Worm (Caenorhabditis elegans) whole organism, late embryonic: Measurements from ENCODE around the gene D2063.1.
A peak's percentile ranks its signal among the peaks of the same experiment; 100 is the strongest.
"Not testable (repeated sequence)": the region's sequence is repeated elsewhere in the genome, so short reads cannot be mapped to it uniquely, and the experiment has no call there.

Source experiments
- F13H6.1 ChIP-seq: sonication (generic microtip); optimal IDR thresholded peaks from 2 replicates; lab custom pipeline; 2016; ENCODE audit warnings: missing genetic modification characterization, missing compliant biosample characterization
- ama-1 ChIP-seq: fragments of 150-350 bp; optimal IDR thresholded peaks from 2 replicates; lab custom pipeline; 2014
- ceh-22 ChIP-seq: sonication (generic microtip); optimal IDR thresholded peaks from 2 replicates; lab custom pipeline; 2017; ENCODE audit warnings: missing biosample characterization, missing genetic modification characterization
- ceh-45 ChIP-seq: fragments of 200-800 bp; sonication (Bioruptor generic); IDR thresholded peaks from 2 replicates; pipeline ENCODE4 v1.3.6; 2022; ENCODE audit warnings: missing genetic modification reagents, missing genetic modification characterization, missing compliant biosample characterization
- che-1 ChIP-seq: sonication (generic microtip); optimal IDR thresholded peaks from 2 replicates; lab custom pipeline; 2016; ENCODE audit warnings: mild to moderate bottlenecking, missing genetic modification characterization, missing compliant biosample characterization
- elt-2 ChIP-seq: sonication (generic microtip); optimal IDR thresholded peaks from 2 replicates; lab custom pipeline; 2016; ENCODE audit warnings: missing genetic modification reagents, missing genetic modification characterization, missing compliant biosample characterization
- elt-4 ChIP-seq: sonication (generic microtip); optimal IDR thresholded peaks from 2 replicates; lab custom pipeline; 2016; ENCODE audit warnings: missing genetic modification characterization, missing compliant biosample characterization
- eyg-1 ChIP-seq: sonication (generic microtip); optimal IDR thresholded peaks from 2 replicates; lab custom pipeline; 2016; ENCODE audit warnings: missing genotype, missing genetic modification characterization, missing compliant biosample characterization
- fax-1 ChIP-seq: sonication (generic microtip); optimal IDR thresholded peaks from 2 replicates; lab custom pipeline; 2016; ENCODE audit warnings: missing genotype, missing genetic modification characterization, missing compliant biosample characterization
- fkh-10 ChIP-seq: fragments of 150-350 bp; optimal IDR thresholded peaks from 2 replicates; lab custom pipeline; 2014; ENCODE audit warnings: missing biosample characterization, missing genetic modification reagents, missing genetic modification characterization
- gmeb-2 ChIP-seq: sonication (generic microtip); optimal IDR thresholded peaks from 2 replicates; lab custom pipeline; 2016; ENCODE audit warnings: missing genetic modification characterization, inconsistent platforms, missing compliant biosample characterization
- hlh-13 ChIP-seq: fragments of 200-800 bp; sonication (Bioruptor generic); optimal IDR thresholded peaks from 2 replicates; lab custom pipeline; 2018; ENCODE audit warnings: mild to moderate bottlenecking, missing genetic modification characterization, missing compliant biosample characterization
- hlh-30 ChIP-seq: sonication (generic microtip); optimal IDR thresholded peaks from 2 replicates; lab custom pipeline; 2017; ENCODE audit warnings: antibody characterized with exemption, missing genetic modification characterization, missing compliant biosample characterization; ENCODE audit not compliant: insufficient read depth
- hlh-8 ChIP-seq: sonication (generic microtip); optimal IDR thresholded peaks from 2 replicates; lab custom pipeline; 2016; ENCODE audit warnings: missing genotype, missing genetic modification characterization, missing compliant biosample characterization
- lin-11 ChIP-seq: fragments of 200-800 bp; sonication (Bioruptor generic); optimal IDR thresholded peaks from 2 replicates; lab custom pipeline; 2018; ENCODE audit warnings: mild to moderate bottlenecking, missing genetic modification characterization, missing compliant biosample characterization
- nfya-1 ChIP-seq: sonication (generic microtip); optimal IDR thresholded peaks from 2 replicates; lab custom pipeline; 2017; ENCODE audit warnings: missing genetic modification characterization, mild to moderate bottlenecking, missing compliant biosample characterization, antibody characterized with exemption, moderate library complexity
- nhr-232 ChIP-seq: sonication (generic microtip); optimal IDR thresholded peaks from 2 replicates; lab custom pipeline; 2016; ENCODE audit warnings: missing genetic modification characterization, missing compliant biosample characterization
- npax-4 ChIP-seq: sonication (generic microtip); optimal IDR thresholded peaks from 2 replicates; lab custom pipeline; 2016; ENCODE audit warnings: missing genetic modification characterization, missing compliant biosample characterization
- odd-2 ChIP-seq: sonication (generic microtip); optimal IDR thresholded peaks from 2 replicates; lab custom pipeline; 2017; ENCODE audit warnings: antibody characterized with exemption, mild to moderate bottlenecking, missing genetic modification characterization, missing compliant biosample characterization
- pag-3 ChIP-seq: sonication (generic microtip); optimal IDR thresholded peaks from 2 replicates; lab custom pipeline; 2016; ENCODE audit warnings: missing compliant biosample characterization, missing genetic modification characterization, borderline replicate concordance
- pax-1 ChIP-seq: fragments of 150-350 bp; optimal IDR thresholded peaks from 2 replicates; lab custom pipeline; 2014; ENCODE audit warnings: missing biosample characterization, missing genetic modification characterization
- pha-2 ChIP-seq: sonication (generic microtip); optimal IDR thresholded peaks from 2 replicates; lab custom pipeline; 2017; ENCODE audit warnings: mild to moderate bottlenecking, missing genetic modification characterization, missing compliant biosample characterization
- pha-4 ChIP-seq: fragments of 150-350 bp; optimal IDR thresholded peaks from 2 replicates; lab custom pipeline; 2018; ENCODE audit warnings: missing biosample characterization, missing genetic modification reagents, missing genetic modification characterization
- rnt-1 ChIP-seq: sonication (generic microtip); optimal IDR thresholded peaks from 2 replicates; lab custom pipeline; 2016; ENCODE audit warnings: missing genetic modification characterization, missing compliant biosample characterization
- sdc-2 ChIP-seq: sonication (generic microtip); optimal IDR thresholded peaks from 2 replicates; lab custom pipeline; 2016; ENCODE audit warnings: missing genotype, missing genetic modification characterization, missing compliant biosample characterization
- sox-4 ChIP-seq: sonication (generic microtip); optimal IDR thresholded peaks from 2 replicates; lab custom pipeline; 2017; ENCODE audit warnings: mild to moderate bottlenecking, missing genetic modification characterization, inconsistent platforms, missing compliant biosample characterization
- syd-9 ChIP-seq: sonication (generic microtip); optimal IDR thresholded peaks from 2 replicates; lab custom pipeline; 2016; ENCODE audit warnings: mild to moderate bottlenecking, missing genetic modification characterization, moderate library complexity, missing compliant biosample characterization
- tbx-2 ChIP-seq: sonication (generic microtip); optimal IDR thresholded peaks from 2 replicates; lab custom pipeline; 2016; ENCODE audit warnings: missing genetic modification characterization, missing compliant biosample characterization
- unc-3 ChIP-seq, 2 experiments: fragments of 200-800 bp in 1 of 2; sonication (Bioruptor generic) in 1 of 2; sonication (generic microtip) in 1 of 2; conservative IDR thresholded peaks in 1 of 2; optimal IDR thresholded peaks in 1 of 2; 2 replicates each; pipeline versions ENCODE4 v1.3.6 to Lab custom; 2016 to 2022; ENCODE audit warnings: missing compliant biosample characterization in 2 of 2, missing genetic modification characterization in 2 of 2, missing genetic modification reagents in 1 of 2
- unc-42 ChIP-seq: sonication (generic microtip); optimal IDR thresholded peaks from 2 replicates; lab custom pipeline; 2016; ENCODE audit warnings: missing genotype, missing genetic modification characterization, missing compliant biosample characterization
- unc-86 ChIP-seq: sonication (generic microtip); optimal IDR thresholded peaks from 2 replicates; lab custom pipeline; 2016; ENCODE audit warnings: missing genetic modification characterization, missing compliant biosample characterization

D2063.1 gene

ce11 chrV:4322706-4323105 is 4.2 kb upstream of the D2063.1 start, which contains the start of gene R02D1.2:
R02D1.2 (minus strand) TSS chrV:4322806.
- TF ChIP-seq pax-1 (tag; lab: Kevin White, UChicago): no peak
- TF ChIP-seq hlh-30 (tag; lab: Kevin White, UChicago): no peak
- no peak for TF ChIP-seq unc-42 (tag; lab: Kevin White, UChicago)
- no peak for TF ChIP-seq eyg-1 (tag; lab: Kevin White, UChicago)
- no peak for TF ChIP-seq ama-1 (lab: Kevin White, UChicago)
- no peak for TF ChIP-seq elt-2 (tag; lab: Kevin White, UChicago)
- no peak for TF ChIP-seq rnt-1 (tag; lab: Kevin White, UChicago)
- TF ChIP-seq elt-4 (tag; lab: Kevin White, UChicago): no peak

- TF ChIP-seq hlh-13 (GFP tag; lab: Kevin White, UChicago) (no peak), unc-42 (tag; lab: Kevin White, UChicago) (no peak), che-1 (no peak), fax-1 (tag; lab: Kevin White, UChicago) (no peak), sox-4 (tag; lab: Kevin White, UChicago) (no peak), ceh-22 (no peak), pha-2 (tag; lab: Kevin White, UChicago) (no peak), odd-2 (no peak), gmeb-2 (tag; lab: Kevin White, UChicago) (no peak), npax-4 (tag; lab: Kevin White, UChicago) (no peak), F13H6.1 (tag; lab: Kevin White, UChicago) (no peak), unc-86 (no peak), lin-11 (tag; lab: Kevin White, UChicago) (no peak)
Observed at ce11 chrV:4325415-4325814, 1.5 kb upstream of the D2063.1 start, which contains the start of gene nhr-125. nhr-125 (minus strand) TSS chrV:4325515.

ce11 chrV:4330820-4331219 is 3.9 kb downstream of the D2063.1 start:
- TF ChIP-seq pag-3 (tag; lab: Kevin White, UChicago): no peak
- no peak for TF ChIP-seq nfya-1 (tag; lab: Kevin White, UChicago)
- no peak for TF ChIP-seq tbx-2 (tag; lab: Kevin White, UChicago)
- no peak for TF ChIP-seq sdc-2
- TF ChIP-seq odd-2: no peak
- TF ChIP-seq ceh-45 (GFP tag; lab: Robert Waterston, UW): no peak
- TF ChIP-seq syd-9 (tag; lab: Kevin White, UChicago): no peak
- no peak for TF ChIP-seq pha-4
- no peak for TF ChIP-seq nhr-232 (tag; lab: Kevin White, UChicago)
- TF ChIP-seq fkh-10 (GFP tag; lab: Kevin White, UChicago): no peak

- TF ChIP-seq unc-42 (tag; lab: Kevin White, UChicago): no peak
- TF ChIP-seq, all 69 proteins: peak for 0
Observed at ce11 chrV:4332450-4332849, 5.5 kb downstream of the D2063.1 start, which contains the start of gene oac-12. oac-12 (minus strand) TSS chrV:4332550.

ce11 chrV:4333518-4333917 is 6.6 kb downstream of the D2063.1 start:
- TF ChIP-seq unc-3 (GFP tag; conservative IDR thresholded peaks at IDR 0.05; lab: Robert Waterston, UW): 0 out of 2 replicates have a peak, but pooled peaks have one; percentile 33
- TF ChIP-seq unc-3 (tag; optimal IDR thresholded peaks at IDR 0.05; lab: Kevin White, UChicago): not testable (repeated sequence)
- 0 out of 2 replicates have a peak, but pooled peaks have one; percentile 26 for TF ChIP-seq ceh-45 (GFP tag; lab: Robert Waterston, UW)

ce11 chrV:4336462-4336861 is 9.5 kb downstream of the D2063.1 start, which contains the start of gene irld-1:
irld-1 (plus strand) TSS chrV:4336762.
- TF ChIP-seq hlh-8; elt-4 (tag; lab: Kevin White, UChicago); ceh-45 (GFP tag; lab: Robert Waterston, UW): not testable (repeated sequence)
